Fruit fly (Drosophila melanogaster) whole organism, prepupa: ENCODE measurements around the gene CG17721.

Source experiments
- CG11902 ChIP-seq: fragments of 200-800 bp; sonication (Bioruptor generic); optimal IDR thresholded peaks from 3 replicates; lab custom pipeline; 2016; ENCODE audit warnings: missing biosample characterization, missing genetic modification characterization
- CG16779 ChIP-seq: fragments of 200-800 bp; sonication (Bioruptor generic); optimal IDR thresholded peaks from 3 replicates; lab custom pipeline; 2017; ENCODE audit warnings: missing biosample characterization, mild to moderate bottlenecking, missing genetic modification characterization
- CG6854 ChIP-seq: fragments of 200-800 bp; sonication (Bioruptor generic); optimal IDR thresholded peaks from 2 replicates; lab custom pipeline; 2017; ENCODE audit warnings: missing biosample characterization, mild to moderate bottlenecking, missing genetic modification characterization

DNA sequence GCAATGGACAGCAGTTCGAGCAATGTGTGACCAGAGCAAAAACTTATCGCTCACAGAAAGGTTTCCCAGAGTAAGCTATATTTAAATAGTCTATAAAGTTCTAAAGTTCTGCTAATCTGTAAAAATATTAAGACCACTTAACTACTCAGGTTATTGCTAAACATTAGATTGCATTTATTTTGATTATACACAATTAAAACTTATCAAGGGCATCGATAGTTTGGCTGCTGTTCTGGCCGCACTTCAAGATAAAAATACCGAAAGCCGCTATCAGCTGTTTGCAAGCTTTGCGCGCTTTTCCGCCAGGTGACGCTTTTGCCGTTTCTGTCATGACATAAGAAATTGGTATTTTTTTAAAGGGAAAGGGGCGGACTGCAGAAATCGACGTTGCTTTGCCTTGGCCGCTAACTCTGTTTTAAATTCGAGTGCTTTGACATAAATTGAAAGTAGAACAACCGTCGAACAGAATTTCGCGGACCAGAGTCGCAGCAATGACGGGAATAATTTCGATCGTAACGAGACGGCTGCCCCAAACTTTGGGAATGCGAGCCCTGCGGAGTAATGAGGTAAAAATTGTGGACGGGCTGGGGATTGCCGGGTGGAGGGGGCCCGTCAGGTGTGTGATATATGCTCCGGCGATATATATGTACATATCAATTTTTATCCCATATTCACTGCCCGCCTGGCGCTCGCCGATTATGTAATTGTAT, 9.2 kb downstream of the CG17721 start, which contains the start of the genes CG17734 and CG5214:
- no peak for TF ChIP-seq CG16779 (tag; lab: Kevin White, UChicago)
- no peak for TF ChIP-seq CG6854
- no peak for TF ChIP-seq CG11902 (GFP tag; lab: Kevin White, UChicago)
